Fruit fly (Drosophila melanogaster) whole organism: Measurements from ENCODE around the gene CG10702.

Source experiments
- CG8478 ChIP-seq: fragments of >200 bp; optimal IDR thresholded peaks from 2 replicates; lab custom pipeline; 2018; ENCODE audit warnings: inconsistent platforms
- Dll ChIP-seq: fragments of >200 bp; optimal IDR thresholded peaks from 2 replicates; lab custom pipeline; 2017
- EcR ChIP-seq, 2 experiments: fragments of >200 bp; optimal IDR thresholded peaks; 2 replicates each; lab custom pipeline; 2017; ENCODE audit warnings: missing biosample characterization in 2 of 2, missing genetic modification characterization in 2 of 2, missing genetic modification reagents in 2 of 2
- pan ChIP-seq: fragments of >200 bp; optimal IDR thresholded peaks from 2 replicates; lab custom pipeline; 2017
- psq ChIP-seq: fragments of >200 bp; optimal IDR thresholded peaks from 2 replicates; lab custom pipeline; 2017
- usp ChIP-seq: fragments of >200 bp; optimal IDR thresholded peaks from 2 replicates; lab custom pipeline; 2017; ENCODE audit warnings: missing biosample characterization, missing genetic modification characterization, mixed read lengths

CG10702 gene

DNA sequence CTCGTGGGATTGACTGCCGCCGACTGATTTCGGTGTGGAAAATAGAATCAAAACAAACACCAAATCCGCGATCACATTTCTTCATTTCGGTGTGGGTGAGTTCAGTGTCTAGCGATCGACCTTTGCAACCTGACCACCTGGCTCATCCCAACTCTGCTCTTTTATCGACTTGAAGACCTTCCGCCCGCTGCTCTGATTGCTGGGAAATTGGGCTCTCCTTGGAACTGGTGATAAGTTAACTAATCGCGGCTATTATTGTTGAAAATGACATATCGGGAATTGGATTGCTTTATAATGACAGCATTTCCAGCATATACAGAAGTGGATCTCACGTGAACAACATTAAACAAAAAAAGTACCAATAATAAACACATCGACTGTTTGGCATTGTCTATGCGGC lies 27.7 kb upstream of the CG10702 start:
- no peak for TF ChIP-seq pan (lab: Kevin White, UChicago)
- no peak for TF ChIP-seq CG8478 (lab: Kevin White, UChicago)

dm6 chr2L:19096361-19096760 lies 26.7 kb upstream of the CG10702 start:
- TF ChIP-seq psq (no peak), EcR (GFP tag; optimal IDR thresholded peaks at IDR 0.05; lab: Kevin White, UChicago) (no peak), CG8478 (lab: Kevin White, UChicago) (no peak), pan (lab: Kevin White, UChicago) (no peak), usp (GFP tag; lab: Kevin White, UChicago) (no peak), Dll (lab: Kevin White, UChicago) (no peak)

DNA sequence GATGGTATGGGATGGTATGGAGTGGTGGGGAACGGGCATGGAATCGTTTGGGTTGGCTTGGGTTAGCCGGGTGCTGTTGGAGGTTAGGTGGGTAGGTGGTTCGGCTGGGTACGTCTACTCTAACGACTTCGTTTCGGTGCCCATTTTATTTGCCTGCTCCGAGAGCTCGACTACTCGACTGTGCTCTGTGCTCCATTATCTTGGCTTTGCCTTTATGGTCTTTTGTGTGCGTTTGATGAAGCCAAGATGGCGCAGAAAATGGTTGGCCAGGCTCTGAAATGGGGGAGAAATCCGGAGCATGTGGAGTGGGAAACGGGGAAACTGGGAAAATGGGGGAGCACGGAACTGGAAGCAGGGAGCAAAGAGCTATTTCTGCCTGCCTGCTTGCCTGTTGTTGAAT lies 24.2 kb upstream of the CG10702 start:
- TF ChIP-seq usp (GFP tag; lab: Kevin White, UChicago) (no peak), pan (lab: Kevin White, UChicago) (no peak), EcR (GFP tag; optimal IDR thresholded peaks at IDR 0.05; lab: Kevin White, UChicago) (no peak), Dll (lab: Kevin White, UChicago) (no peak), psq (no peak)

- TF ChIP-seq psq (no peak), EcR (GFP tag; optimal IDR thresholded peaks at IDR 0.05; lab: Kevin White, UChicago) (no peak), Dll (lab: Kevin White, UChicago) (no peak), CG8478 (lab: Kevin White, UChicago) (no peak), pan (lab: Kevin White, UChicago) (no peak), usp (GFP tag; lab: Kevin White, UChicago) (no peak)
Measured at dm6 chr2L:19089385-19089784, 19.7 kb upstream of the CG10702 start.

DNA sequence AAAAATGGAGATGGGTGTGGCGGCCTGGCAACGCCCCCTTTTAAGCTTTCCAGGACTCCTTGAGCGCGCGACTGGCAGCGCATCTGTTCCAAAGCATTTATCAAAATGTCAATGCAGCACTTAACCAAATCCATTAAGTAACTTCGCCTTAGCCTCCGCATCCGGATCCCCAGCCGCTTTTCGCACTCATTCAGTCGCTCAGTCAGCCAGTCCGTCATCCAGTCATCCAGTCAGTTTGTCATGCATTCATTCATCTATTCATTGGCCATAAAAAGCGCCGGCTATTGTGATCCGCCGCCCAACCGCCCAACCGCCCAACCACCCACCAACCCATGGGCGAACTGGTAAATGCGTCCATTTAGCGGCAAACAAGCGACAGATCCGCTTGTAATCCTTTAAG lies 19.2 kb upstream of the CG10702 start:
- TF ChIP-seq EcR (GFP tag; optimal IDR thresholded peaks at IDR 0.05; lab: Kevin White, UChicago) (no peak), psq (no peak), usp (GFP tag; lab: Kevin White, UChicago) (no peak), CG8478 (lab: Kevin White, UChicago) (no peak), Dll (lab: Kevin White, UChicago) (no peak), pan (lab: Kevin White, UChicago) (no peak)

- TF ChIP-seq EcR (GFP tag; optimal IDR thresholded peaks at IDR 0.05; lab: Kevin White, UChicago) = no peak
- no peak for TF ChIP-seq Dll (lab: Kevin White, UChicago)
- TF ChIP-seq usp (GFP tag; lab: Kevin White, UChicago) = no peak
- TF ChIP-seq CG8478 (lab: Kevin White, UChicago) = no peak
- TF ChIP-seq pan (lab: Kevin White, UChicago) = no peak
- no peak for TF ChIP-seq psq
Measured at dm6 chr2L:19083320-19083764, 13.7 kb upstream of the CG10702 start.

dm6 chr2L:19079742-19080141 lies 10.1 kb upstream of the CG10702 start:
- TF ChIP-seq psq (no peak), EcR (GFP tag; optimal IDR thresholded peaks at IDR 0.05; lab: Kevin White, UChicago) (no peak), pan (lab: Kevin White, UChicago) (no peak), Dll (lab: Kevin White, UChicago) (no peak), usp (GFP tag; lab: Kevin White, UChicago) (no peak), CG8478 (lab: Kevin White, UChicago) (no peak)

- TF ChIP-seq pan (lab: Kevin White, UChicago) = no peak
- no peak for TF ChIP-seq CG8478 (lab: Kevin White, UChicago)
- no peak for TF ChIP-seq usp (GFP tag; lab: Kevin White, UChicago)
- no peak for TF ChIP-seq Dll (lab: Kevin White, UChicago)
- no peak for TF ChIP-seq psq
- no peak for TF ChIP-seq EcR (GFP tag; optimal IDR thresholded peaks at IDR 0.05; lab: Kevin White, UChicago)
Measured at dm6 chr2L:19078928-19079327, 9.3 kb upstream of the CG10702 start, which contains the start of gene CG10700. Gene CG10700, minus strand, starts transcription at chr2L:19079028.

- no peak for TF ChIP-seq pan (lab: Kevin White, UChicago)
- no peak for TF ChIP-seq CG8478 (lab: Kevin White, UChicago)
- TF ChIP-seq psq = no peak
- TF ChIP-seq Dll (lab: Kevin White, UChicago) = no peak
- no peak for TF ChIP-seq EcR (GFP tag; optimal IDR thresholded peaks at IDR 0.05; lab: Kevin White, UChicago)
- TF ChIP-seq usp (GFP tag; lab: Kevin White, UChicago) = no peak
Measured at dm6 chr2L:19074099-19074828, 4.6 kb upstream of the CG10702 start, which contains the start of gene CG17572. Gene CG17572, minus strand, starts transcription at chr2L:19074149.

DNA sequence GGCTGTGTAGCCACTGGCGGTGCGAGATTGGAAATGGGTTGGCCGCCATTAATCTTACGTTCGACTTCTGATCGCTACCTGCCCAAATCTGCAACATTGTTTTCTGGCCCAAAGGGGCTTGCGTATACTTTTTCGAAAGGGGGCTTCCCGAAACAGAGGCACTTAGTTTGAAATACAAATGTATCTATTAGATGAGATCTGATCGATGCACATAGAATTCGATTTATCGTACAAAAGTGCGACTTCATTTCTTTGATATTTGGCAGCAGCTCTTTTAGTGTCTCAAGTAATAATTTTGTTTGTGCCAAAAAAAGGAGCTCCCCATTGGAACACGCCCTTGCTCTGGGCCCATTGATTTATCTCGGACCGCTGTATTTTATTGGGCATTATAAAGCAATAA lies 2.1 kb upstream of the CG10702 start:
- TF ChIP-seq usp (GFP tag; lab: Kevin White, UChicago) = no peak
- no peak for TF ChIP-seq CG8478 (lab: Kevin White, UChicago)
- TF ChIP-seq EcR (GFP tag; optimal IDR thresholded peaks at IDR 0.05; lab: Kevin White, UChicago) = no peak
- TF ChIP-seq Dll (lab: Kevin White, UChicago) = no peak
- TF ChIP-seq pan (lab: Kevin White, UChicago) = no peak
- TF ChIP-seq psq = no peak

dm6 chr2L:19068393-19068792 lies 1.3 kb downstream of the CG10702 start:
- TF ChIP-seq usp (GFP tag; lab: Kevin White, UChicago) = no peak
- no peak for TF ChIP-seq CG8478 (lab: Kevin White, UChicago)
- no peak for TF ChIP-seq EcR (GFP tag; optimal IDR thresholded peaks at IDR 0.05; lab: Kevin White, UChicago)
- no peak for TF ChIP-seq psq
- no peak for TF ChIP-seq Dll (lab: Kevin White, UChicago)

dm6 chr2L:19064706-19065105 lies 4.9 kb downstream of the CG10702 start, which contains the start of gene CG17343:
Gene CG17343, plus strand, starts transcription at chr2L:19064929.
- TF ChIP-seq EcR (GFP tag; optimal IDR thresholded peaks at IDR 0.05; lab: Kevin White, UChicago) (no peak), psq (no peak), Dll (lab: Kevin White, UChicago) (no peak), usp (GFP tag; lab: Kevin White, UChicago) (no peak), pan (lab: Kevin White, UChicago) (no peak), CG8478 (lab: Kevin White, UChicago) (no peak)
